Worm (Caenorhabditis elegans) whole organism, early embryonic: ENCODE measurements around the gene F02E11.2.

Source experiments
- B0310.2 ChIP-seq: sonication (generic microtip); optimal IDR thresholded peaks from 2 replicates; lab custom pipeline; 2016; ENCODE audit warnings: mild to moderate bottlenecking, missing genetic modification characterization, missing compliant biosample characterization
- F13C5.2 ChIP-seq: sonication (generic microtip); optimal IDR thresholded peaks from 2 replicates; lab custom pipeline; 2017; ENCODE audit warnings: mild to moderate bottlenecking, missing genetic modification characterization, inconsistent platforms, missing compliant biosample characterization
- aly-1 ChIP-seq: sonication (generic microtip); optimal IDR thresholded peaks from 2 replicates; lab custom pipeline; 2016; ENCODE audit warnings: missing genetic modification characterization, missing compliant biosample characterization
- ama-1 ChIP-seq: fragments of 150-350 bp; optimal IDR thresholded peaks from 2 replicates; lab custom pipeline; 2014
- ceh-13 ChIP-seq: fragments of 200-800 bp; sonication (Bioruptor generic); optimal IDR thresholded peaks from 2 replicates; lab custom pipeline; 2018; ENCODE audit warnings: mild to moderate bottlenecking, missing genetic modification characterization, missing compliant biosample characterization
- ceh-36 ChIP-seq: sonication (generic microtip); optimal IDR thresholded peaks from 2 replicates; lab custom pipeline; 2016; ENCODE audit warnings: missing genetic modification characterization, inconsistent platforms, missing compliant biosample characterization
- ets-7 ChIP-seq: sonication (generic microtip); optimal IDR thresholded peaks from 2 replicates; lab custom pipeline; 2016; ENCODE audit warnings: missing genotype, missing genetic modification characterization, missing compliant biosample characterization
- flt-1 ChIP-seq: fragments of 200-800 bp; sonication (Bioruptor generic); IDR thresholded peaks from 2 replicates; pipeline ENCODE4 v1.3.6; 2022; ENCODE audit warnings: missing genetic modification characterization, missing compliant biosample characterization
- hmbx-1 ChIP-seq: sonication (generic microtip); optimal IDR thresholded peaks from 2 replicates; lab custom pipeline; 2016; ENCODE audit warnings: mild to moderate bottlenecking, missing genetic modification characterization, missing compliant biosample characterization
- hmg-4 ChIP-seq: fragments of 200-800 bp; sonication (Bioruptor generic); optimal IDR thresholded peaks from 2 replicates; lab custom pipeline; 2018; ENCODE audit warnings: mild to moderate bottlenecking, missing genetic modification characterization, missing compliant biosample characterization
- hnd-1 ChIP-seq: sonication (generic microtip); optimal IDR thresholded peaks from 2 replicates; lab custom pipeline; 2016; ENCODE audit warnings: missing genetic modification characterization, missing compliant biosample characterization
- pes-1 ChIP-seq: fragments of 200-800 bp; sonication (Bioruptor generic); IDR thresholded peaks from 2 replicates; pipeline ENCODE4 v1.3.6; 2022; ENCODE audit warnings: missing genetic modification reagents, missing genetic modification characterization, missing compliant biosample characterization
- scrt-1 ChIP-seq: fragments of 200-800 bp; sonication (Bioruptor generic); IDR thresholded peaks from 2 replicates; pipeline ENCODE4 v1.3.6; 2022; ENCODE audit warnings: missing genetic modification characterization, missing compliant biosample characterization
- sea-1 ChIP-seq: fragments of 200-800 bp; sonication (Bioruptor generic); conservative IDR thresholded peaks from 2 replicates; pipeline ENCODE4 v1.3.6; 2022; ENCODE audit warnings: missing genetic modification characterization, missing compliant biosample characterization
- tbx-11 ChIP-seq: fragments of 200-800 bp; sonication (Bioruptor generic); IDR thresholded peaks from 2 replicates; pipeline ENCODE4 v1.3.6; 2022; ENCODE audit warnings: missing genetic modification characterization, missing compliant biosample characterization
- tbx-37 ChIP-seq: fragments of 200-800 bp; sonication (Bioruptor generic); conservative IDR thresholded peaks from 2 replicates; pipeline ENCODE4 v1.3.6; 2022; ENCODE audit warnings: missing genetic modification reagents, missing genetic modification characterization, missing compliant biosample characterization
- tra-4 ChIP-seq: sonication (generic microtip); optimal IDR thresholded peaks from 2 replicates; lab custom pipeline; 2017; ENCODE audit warnings: missing genetic modification characterization, missing compliant biosample characterization

The F02E11.2 gene

ce11 chrII:3245836-3246235, 16.8 kb upstream of the F02E11.2 start, which contains the start of gene C17F4.7:
C17F4.7 (minus strand) TSS chrII:3246015.
- TF ChIP-seq aly-1 (no peak), hmg-4 (GFP tag; lab: Kevin White, UChicago) (no peak), flt-1 (no peak), tbx-11 (GFP tag; lab: Robert Waterston, UW) (no peak), tra-4 (tag; lab: Kevin White, UChicago) (no peak)

- TF ChIP-seq ets-7 (no peak), tra-4 (tag; lab: Kevin White, UChicago) (no peak), hmg-4 (GFP tag; lab: Kevin White, UChicago) (no peak), ceh-36 (tag; lab: Kevin White, UChicago) (no peak), aly-1 (no peak), hnd-1 (no peak), scrt-1 (no peak), B0310.2 (tag; lab: Kevin White, UChicago) (no peak)
Observed at ce11 chrII:3247556-3247955, 15.0 kb upstream of the F02E11.2 start.

DNA sequence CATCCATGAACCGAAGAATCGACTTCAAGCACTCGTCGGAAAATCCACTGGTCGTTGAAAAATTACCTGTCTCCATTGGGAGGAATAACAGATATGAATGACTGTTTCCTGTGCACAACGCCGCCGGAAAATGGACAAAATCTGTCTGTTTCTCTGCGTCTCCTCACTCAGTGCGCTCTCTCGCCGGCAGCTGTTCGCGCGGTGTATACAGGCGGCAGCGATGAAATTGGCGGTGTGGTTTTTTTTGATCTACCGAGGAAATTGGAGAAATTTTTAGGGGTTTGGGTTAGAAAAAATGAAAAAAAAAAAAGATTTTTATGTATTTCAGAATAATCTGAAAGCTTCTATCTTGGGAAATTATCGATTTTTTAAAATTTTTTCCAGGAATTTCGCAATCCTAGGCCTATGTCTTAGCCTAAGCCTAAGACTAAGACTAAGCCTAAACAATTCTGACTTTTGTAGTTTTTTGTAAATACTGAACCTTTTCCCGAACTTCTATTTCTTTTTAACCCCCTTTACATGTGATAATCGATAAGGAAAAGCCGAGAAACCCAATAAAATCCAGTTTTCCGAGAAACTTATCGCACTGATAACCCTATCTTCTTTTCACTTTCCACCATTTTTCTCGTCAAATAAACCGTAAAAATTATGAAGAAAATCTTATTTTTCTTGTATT, 14.4 kb upstream of the F02E11.2 start, which contains the start of the genes fbxc-50 and C17F4.2:
TSS of gene fbxc-50 (minus strand) at position 81 of the 676 bp plus-strand sequence.
TSS of gene C17F4.2 (plus strand) at position 626 of the 676 bp plus-strand sequence.
- TF ChIP-seq ets-7 (no peak), flt-1 (no peak), tbx-11 (GFP tag; lab: Robert Waterston, UW) (no peak), F13C5.2 (tag; lab: Kevin White, UChicago) (no peak), hmbx-1 (tag; lab: Kevin White, UChicago) (no peak), ceh-13 (no peak), B0310.2 (tag; lab: Kevin White, UChicago) (no peak), aly-1 (no peak), sea-1 (no peak), hnd-1 (no peak)

DNA sequence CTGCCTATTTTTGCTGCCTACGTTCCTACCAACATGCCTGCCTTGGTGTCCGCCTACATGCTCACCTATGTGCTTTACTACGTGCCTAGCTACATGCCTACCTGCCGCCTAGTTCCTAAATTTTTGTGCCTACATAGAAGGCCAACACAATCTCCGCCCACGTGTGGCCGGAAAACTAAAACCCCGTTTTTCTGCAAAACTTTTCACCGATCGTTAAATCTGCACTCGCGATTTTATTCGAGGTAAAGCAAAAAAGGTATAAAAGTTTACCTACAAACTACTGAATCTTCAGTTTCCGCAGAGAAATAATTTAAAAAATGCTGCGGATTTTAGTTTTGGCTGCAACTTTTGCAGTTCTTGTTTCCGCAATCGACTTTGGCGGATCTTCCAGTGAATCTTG, 13.2 kb upstream of the F02E11.2 start, which contains the start of gene clec-124:
TSS of gene clec-124 (plus strand) at position 301 of the 400 bp plus-strand sequence.
- TF ChIP-seq pes-1 (GFP tag; lab: Robert Waterston, UW) = no peak
- no peak for TF ChIP-seq tbx-37
- TF ChIP-seq scrt-1 = no peak
- TF ChIP-seq hmbx-1 (tag; lab: Kevin White, UChicago) = no peak
- no peak for TF ChIP-seq sea-1
- TF ChIP-seq hnd-1 = no peak
- no peak for TF ChIP-seq ets-7
- no peak for TF ChIP-seq ama-1 (lab: Kevin White, UChicago)
- no peak for TF ChIP-seq tbx-11 (GFP tag; lab: Robert Waterston, UW)
- no peak for TF ChIP-seq ceh-13

DNA sequence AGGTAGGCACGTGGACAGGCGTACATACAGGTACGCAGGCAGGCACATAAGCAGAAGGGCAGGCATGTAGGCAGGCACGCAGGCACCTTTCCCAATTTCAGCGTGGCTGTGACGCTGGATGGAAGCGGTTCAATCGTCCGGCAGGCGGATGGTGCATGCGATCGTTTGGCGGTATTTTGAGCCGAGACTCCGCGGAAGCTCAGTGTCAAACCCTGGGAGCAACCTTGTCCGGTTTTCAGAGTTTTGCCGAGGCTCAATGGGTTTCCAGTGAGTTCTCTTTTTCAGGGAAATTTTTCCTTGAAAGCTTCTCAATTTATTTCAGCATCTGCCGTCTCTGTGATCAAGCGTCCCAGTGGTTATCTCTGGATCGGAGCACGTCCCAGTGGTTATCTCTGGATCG, 12.4 kb upstream of the F02E11.2 start:
- TF ChIP-seq hnd-1 (no peak), ets-7 (no peak), tbx-11 (GFP tag; lab: Robert Waterston, UW) (no peak), F13C5.2 (tag; lab: Kevin White, UChicago) (no peak), ceh-13 (no peak), scrt-1 (no peak), B0310.2 (tag; lab: Kevin White, UChicago) (no peak), tbx-37 (no peak), tra-4 (tag; lab: Kevin White, UChicago) (no peak), pes-1 (GFP tag; lab: Robert Waterston, UW) (no peak), ceh-36 (tag; lab: Kevin White, UChicago) (no peak), hmg-4 (GFP tag; lab: Kevin White, UChicago) (no peak)

DNA sequence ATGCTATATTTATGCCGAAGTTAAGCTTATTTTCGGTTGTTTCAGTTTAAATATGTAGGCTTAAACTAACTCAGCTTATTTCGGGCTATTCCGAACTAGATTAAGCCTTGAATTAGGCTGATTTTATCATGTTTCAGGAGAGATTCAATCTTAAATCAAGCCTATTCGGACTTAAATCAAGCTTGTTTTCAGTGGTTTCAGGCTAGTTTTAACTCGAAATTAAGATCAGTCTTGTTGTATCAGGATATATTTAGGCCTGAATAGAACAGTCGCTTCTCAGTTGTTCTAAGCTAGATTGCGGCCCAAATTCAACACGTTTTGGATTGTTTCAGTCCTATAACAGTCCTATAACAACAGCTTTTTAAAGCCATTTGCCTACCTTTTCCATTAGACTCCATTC, 10.8 kb upstream of the F02E11.2 start:
- TF ChIP-seq hmg-4 (GFP tag; lab: Kevin White, UChicago) = no peak
- TF ChIP-seq B0310.2 (tag; lab: Kevin White, UChicago) = no peak
- TF ChIP-seq tbx-11 (GFP tag; lab: Robert Waterston, UW) = no peak
- TF ChIP-seq scrt-1 = no peak
- TF ChIP-seq ama-1 (lab: Kevin White, UChicago) = no peak
- no peak for TF ChIP-seq hnd-1
- TF ChIP-seq sea-1 = no peak
- TF ChIP-seq pes-1 (GFP tag; lab: Robert Waterston, UW) = no peak
- no peak for TF ChIP-seq hmbx-1 (tag; lab: Kevin White, UChicago)
- TF ChIP-seq tbx-37 = no peak
- no peak for TF ChIP-seq aly-1
- no peak for TF ChIP-seq ceh-36 (tag; lab: Kevin White, UChicago)

- TF ChIP-seq F13C5.2 (tag; lab: Kevin White, UChicago) (no peak), ceh-36 (tag; lab: Kevin White, UChicago) (no peak), hnd-1 (no peak), ama-1 (lab: Kevin White, UChicago) (no peak), pes-1 (GFP tag; lab: Robert Waterston, UW) (no peak), B0310.2 (tag; lab: Kevin White, UChicago) (no peak), tbx-11 (GFP tag; lab: Robert Waterston, UW) (no peak), flt-1 (no peak), tbx-37 (no peak), ets-7 (no peak)
Observed at ce11 chrII:3259254-3259653, 3.4 kb upstream of the F02E11.2 start, which contains the start of gene gcy-19. gcy-19 (minus strand) TSS chrII:3259354.

DNA sequence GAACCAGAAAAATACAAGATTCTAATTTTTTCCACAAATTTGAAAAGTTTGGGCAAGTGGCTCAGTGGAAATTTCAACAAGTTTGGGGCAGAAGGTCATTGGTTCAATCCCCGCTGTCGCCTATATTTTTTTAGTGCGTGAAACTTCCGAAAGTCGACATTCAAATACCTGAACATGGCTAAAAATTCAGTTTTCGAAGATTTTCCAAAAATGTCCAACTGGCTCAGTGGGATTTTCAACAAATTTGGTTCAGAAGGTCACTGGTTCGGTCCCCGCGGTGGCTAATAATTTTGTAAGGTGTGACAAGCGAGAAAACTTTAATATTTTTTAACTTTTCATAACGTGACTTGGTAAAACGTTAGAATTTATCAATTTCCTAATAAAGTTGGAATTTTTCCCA, 2.1 kb downstream of the F02E11.2 start:
- TF ChIP-seq pes-1 (GFP tag; lab: Robert Waterston, UW) (no peak), tra-4 (tag; lab: Kevin White, UChicago) (no peak), ama-1 (lab: Kevin White, UChicago) (no peak), aly-1 (no peak), sea-1 (no peak), flt-1 (no peak), tbx-37 (no peak), scrt-1 (no peak), ceh-36 (tag; lab: Kevin White, UChicago) (no peak), hmg-4 (GFP tag; lab: Kevin White, UChicago) (no peak), hnd-1 (no peak)
